Worm (Caenorhabditis elegans): ENCODE results near the gene sax-7.

ce11 chrIV:8042005-8042404 lies 20.5 kb upstream of the sax-7 start:
- TF ChIP-seq lin-40 (tag; optimal IDR thresholded peaks at IDR 0.05) (peak; percentile 56), F49E8.2 (tag; optimal IDR thresholded peaks at IDR 0.05; ENCODE audit: insufficient read depth) (no peak), madf-10 (tag; optimal IDR thresholded peaks at IDR 0.05) (no peak), lsy-27 (tag; optimal IDR thresholded peaks at IDR 0.05; ENCODE audit: borderline replicate concordance, insufficient read depth) (no peak), sea-2 (GFP tag; IDR thresholded peaks at IDR 0.05) (no peak), nfya-1 (tag; optimal IDR thresholded peaks at IDR 0.05; ENCODE audit: borderline replicate concordance, insufficient read depth) (no peak), ztf-6 (GFP tag; IDR thresholded peaks at IDR 0.05) (no peak), nhr-179 (tag; optimal IDR thresholded peaks at IDR 0.05) (no peak), pha-4 (tag; optimal IDR thresholded peaks at IDR 0.05) (no peak), C06A6.2 (GFP tag; conservative IDR thresholded peaks at IDR 0.05) (0 out of 2 replicates have a peak, but pooled peaks have one; percentile 23), aptf-2 (GFP tag; conservative IDR thresholded peaks at IDR 0.05) (no peak), lin-35 (GFP tag; optimal IDR thresholded peaks at IDR 0.05) (no peak), ceh-79 (tag; optimal IDR thresholded peaks at IDR 0.05) (no peak)

All from whole organism, young adult.